Fruit fly (Drosophila melanogaster) whole organism, pupa: ENCODE results near the gene CG31465.

Experiments
- CG12605 ChIP-seq: fragments of 200-800 bp; sonication (Bioruptor generic); IDR thresholded peaks from 2 replicates; pipeline ENCODE4 v1.3.6; 2022; ENCODE audit warnings: missing biosample characterization, missing genetic modification characterization
- CG15710 ChIP-seq: fragments of 200-800 bp; sonication (Bioruptor generic); optimal IDR thresholded peaks from 2 replicates; lab custom pipeline; 2018; ENCODE audit warnings: missing biosample characterization, mild to moderate bottlenecking, missing genetic modification characterization, moderate library complexity
- CG17806 ChIP-seq: fragments of 200-800 bp; sonication (Bioruptor generic); optimal IDR thresholded peaks from 2 replicates; lab custom pipeline; 2018; ENCODE audit warnings: missing biosample characterization, mild to moderate bottlenecking, missing genetic modification characterization, moderate library complexity
- CG32121 ChIP-seq: fragments of 200-800 bp; sonication (Bioruptor generic); IDR thresholded peaks from 2 replicates; pipeline ENCODE4 v1.3.6; 2022; ENCODE audit warnings: missing biosample characterization, missing genetic modification characterization
- CG34367 ChIP-seq: fragments of 200-800 bp; sonication (Bioruptor generic); optimal IDR thresholded peaks from 2 replicates; lab custom pipeline; 2018; ENCODE audit warnings: missing biosample characterization, mild to moderate bottlenecking, missing genetic modification characterization
- CG4496 ChIP-seq: fragments of 200-800 bp; sonication (Bioruptor generic); IDR thresholded peaks from 3 replicates; pipeline ENCODE4 v1.3.6; 2022; ENCODE audit warnings: missing biosample characterization, missing genetic modification characterization
- CG9948 ChIP-seq: fragments of 200-800 bp; sonication (Bioruptor generic); optimal IDR thresholded peaks from 2 replicates; lab custom pipeline; 2018; ENCODE audit warnings: missing biosample characterization, mild to moderate bottlenecking, missing genetic modification characterization, moderate library complexity
- EcR ChIP-seq: fragments of 200-800 bp; sonication (Bioruptor generic); optimal IDR thresholded peaks from 3 replicates; lab custom pipeline; 2019; ENCODE audit warnings: missing biosample characterization, missing genetic modification characterization, mild to moderate bottlenecking, moderate library complexity, missing genetic modification reagents
- Ets98B ChIP-seq: fragments of 200-800 bp; sonication (Bioruptor generic); IDR thresholded peaks from 2 replicates; pipeline ENCODE4 v1.3.6; 2022; ENCODE audit warnings: missing biosample characterization, missing genetic modification characterization
- Pif1A ChIP-seq: fragments of 200-800 bp; sonication (Bioruptor generic); optimal IDR thresholded peaks from 3 replicates; lab custom pipeline; 2016; ENCODE audit warnings: missing biosample characterization, missing genetic modification characterization
- Pif1B ChIP-seq: fragments of 200-800 bp; sonication (Bioruptor generic); optimal IDR thresholded peaks from 3 replicates; lab custom pipeline; 2016; ENCODE audit warnings: missing biosample characterization, missing genetic modification characterization
- Snoo ChIP-seq: fragments of 200-800 bp; sonication (Bioruptor generic); optimal IDR thresholded peaks from 3 replicates; lab custom pipeline; 2017; ENCODE audit warnings: missing biosample characterization, mild to moderate bottlenecking, missing genetic modification characterization, inconsistent platforms
- fd96Ca ChIP-seq: fragments of 200-800 bp; sonication (Bioruptor generic); IDR thresholded peaks from 3 replicates; pipeline ENCODE4 v1.3.6; 2022; ENCODE audit warnings: missing biosample characterization, missing genetic modification characterization
- rn ChIP-seq: fragments of 200-800 bp; sonication (Bioruptor generic); IDR thresholded peaks from 2 replicates; pipeline ENCODE4 v1.3.6; 2022; ENCODE audit warnings: missing biosample characterization, missing genetic modification characterization

DNA sequence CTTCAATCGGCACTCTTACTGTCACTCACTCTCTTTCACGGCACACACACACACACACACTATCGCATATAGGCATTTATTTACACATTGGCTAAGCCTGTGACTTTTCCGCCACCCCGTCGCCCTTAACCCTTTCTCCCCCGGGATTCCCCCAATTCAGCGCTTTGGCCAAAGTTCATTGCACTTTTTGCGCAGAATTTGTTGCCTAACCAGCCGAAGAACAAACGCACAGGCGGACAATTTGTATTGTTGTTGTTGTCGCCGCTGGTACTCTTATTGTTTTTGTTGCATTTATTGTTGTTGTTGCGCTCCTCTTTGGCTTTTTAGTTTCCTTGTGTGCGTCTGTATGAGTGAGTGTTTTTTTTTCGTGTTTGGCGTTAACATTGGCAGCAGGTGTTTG lies 18.1 kb downstream of the CG31465 start:
- TF ChIP-seq EcR (GFP tag; lab: Kevin White, UChicago) (peak; percentile 78), Pif1B (GFP tag; lab: Kevin White, UChicago) (no peak), CG17806 (tag; lab: Kevin White, UChicago) (no peak), Ets98B (GFP tag; lab: Robert Waterston, UW) (no peak), CG32121 (GFP tag; lab: Robert Waterston, UW) (no peak), CG9948 (tag; lab: Kevin White, UChicago) (no peak), Snoo (tag; lab: Kevin White, UChicago) (no peak), fd96Ca (GFP tag; lab: Robert Waterston, UW) (no peak), CG12605 (GFP tag; lab: Robert Waterston, UW) (no peak), rn (GFP tag; lab: Robert Waterston, UW) (no peak), CG34367 (tag; lab: Kevin White, UChicago) (no peak), CG15710 (tag; lab: Kevin White, UChicago) (no peak), Pif1A (GFP tag; lab: Kevin White, UChicago) (no peak), CG4496 (GFP tag; lab: Robert Waterston, UW) (no peak)
